Worm (Caenorhabditis elegans) whole organism, L1 larva: ENCODE measurements around the gene F23H12.3.

Experiments used
- ama-1 ChIP-seq: fragments of 150-350 bp; optimal IDR thresholded peaks from 2 replicates; lab custom pipeline; 2014
- ceh-8 ChIP-seq: fragments of 200-800 bp; sonication (Bioruptor generic); optimal IDR thresholded peaks from 2 replicates; lab custom pipeline; 2018; ENCODE audit warnings: mild to moderate bottlenecking, missing genetic modification characterization, moderate library complexity, missing compliant biosample characterization
- irx-1 ChIP-seq: sonication (generic microtip); optimal IDR thresholded peaks from 2 replicates; lab custom pipeline; 2016; ENCODE audit warnings: missing genetic modification characterization, missing compliant biosample characterization
- jun-1 ChIP-seq: fragments of 150-350 bp; optimal IDR thresholded peaks from 2 replicates; lab custom pipeline; 2014; ENCODE audit warnings: missing biosample characterization, missing genetic modification reagents, missing genetic modification characterization
- mef-2 ChIP-seq: fragments of 150-350 bp; optimal IDR thresholded peaks from 2 replicates; lab custom pipeline; 2014; ENCODE audit warnings: missing biosample characterization, missing genetic modification characterization
- pag-3 ChIP-seq: sonication (generic microtip); optimal IDR thresholded peaks from 2 replicates; lab custom pipeline; 2017; ENCODE audit warnings: missing genetic modification characterization, mild to moderate bottlenecking, missing compliant biosample characterization, antibody characterized with exemption, borderline replicate concordance; ENCODE audit not compliant: insufficient read depth
- unc-62 ChIP-seq: fragments of 150-350 bp; optimal IDR thresholded peaks from 2 replicates; lab custom pipeline; 2014; ENCODE audit warnings: missing biosample characterization, missing genetic modification reagents, missing genetic modification characterization
- zag-1 ChIP-seq: fragments of 150-350 bp; optimal IDR thresholded peaks from 2 replicates; lab custom pipeline; 2014; ENCODE audit warnings: missing biosample characterization, missing genetic modification characterization
- ztf-11 ChIP-seq, 2 experiments: sonication (generic microtip); optimal IDR thresholded peaks; 2 replicates each; lab custom pipeline; 2016 to 2017; ENCODE audit warnings: missing genetic modification characterization in 2 of 2, missing biosample characterization in 1 of 2, missing compliant biosample characterization in 1 of 2
- ztf-4 ChIP-seq: fragments of 150-350 bp; optimal IDR thresholded peaks from 2 replicates; lab custom pipeline; 2014; ENCODE audit warnings: missing biosample characterization, missing genetic modification characterization

ce11 chrV:12298184-12298583 lies 46.8 kb upstream of the F23H12.3 start:
- TF ChIP-seq irx-1 (tag; lab: Kevin White, UChicago): no peak
- TF ChIP-seq pag-3 (tag; lab: Kevin White, UChicago): no peak
- TF ChIP-seq mef-2 (tag; lab: Kevin White, UChicago): no peak
- TF ChIP-seq unc-62 (GFP tag; lab: Kevin White, UChicago): no peak
- no peak for TF ChIP-seq zag-1 (tag; lab: Kevin White, UChicago)
- no peak for TF ChIP-seq ceh-8 (GFP tag; lab: Kevin White, UChicago)
- TF ChIP-seq jun-1 (tag; lab: Kevin White, UChicago): no peak
- TF ChIP-seq ztf-11 (tag; optimal IDR thresholded peaks at IDR 0.05; lab: Kevin White, UChicago): no peak
- TF ChIP-seq ztf-4: no peak
- TF ChIP-seq ama-1 (lab: Kevin White, UChicago): no peak
